Worm (Caenorhabditis elegans): ENCODE results near the gene agt-1.

The agt-1 gene

ce11 chrIV:13360144-13360543 is 9.1 kb downstream of the agt-1 start, which contains the start of gene Y62E10A.3:
Gene Y62E10A.3 (minus strand): TSS chrIV:13360244.
- TF ChIP-seq hlh-30 (tag; optimal IDR thresholded peaks at IDR 0.05; ENCODE audit: insufficient read depth) = no peak
- TF ChIP-seq ama-1 (optimal IDR thresholded peaks at IDR 0.05) = no peak
- no peak for TF ChIP-seq ceh-14 (tag; optimal IDR thresholded peaks at IDR 0.05)
- TF ChIP-seq elt-2 (tag; optimal IDR thresholded peaks at IDR 0.05) = no peak
- no peak for TF ChIP-seq ceh-31 (tag; optimal IDR thresholded peaks at IDR 0.05)
- TF ChIP-seq zip-5 (tag; optimal IDR thresholded peaks at IDR 0.05) = no peak
- no peak for TF ChIP-seq ttx-3 (tag; optimal IDR thresholded peaks at IDR 0.05)
- TF ChIP-seq npax-4 (tag; optimal IDR thresholded peaks at IDR 0.05) = no peak

ce11 chrIV:13358488-13358887 is 10.7 kb downstream of the agt-1 start, which contains the start of gene W02A2.8:
Gene W02A2.8 (minus strand): TSS chrIV:13358588.
- no peak for TF ChIP-seq ceh-48 (tag; optimal IDR thresholded peaks at IDR 0.05)
- no peak for TF ChIP-seq ceh-30 (tag; optimal IDR thresholded peaks at IDR 0.05)
- TF ChIP-seq K09A11.1 (tag; optimal IDR thresholded peaks at IDR 0.05; ENCODE audit: insufficient read depth) = no peak
- no peak for TF ChIP-seq ceh-45 (GFP tag; IDR thresholded peaks at IDR 0.05)
- no peak for TF ChIP-seq pqm-1 (tag; optimal IDR thresholded peaks at IDR 0.05)
- no peak for TF ChIP-seq mec-3 (tag; optimal IDR thresholded peaks at IDR 0.05; ENCODE audit: borderline replicate concordance)
- TF ChIP-seq ahr-1 (tag; optimal IDR thresholded peaks at IDR 0.05) = no peak
- TF ChIP-seq sox-2 (GFP tag; IDR thresholded peaks at IDR 0.05) = no peak
- TF ChIP-seq C08G9.2 (tag; optimal IDR thresholded peaks at IDR 0.05) = no peak
- no peak for TF ChIP-seq ceh-9 (tag; optimal IDR thresholded peaks at IDR 0.05)
- TF ChIP-seq unc-42 (tag; optimal IDR thresholded peaks at IDR 0.05) = no peak
- no peak for TF ChIP-seq npax-4 (tag; optimal IDR thresholded peaks at IDR 0.05)
- TF ChIP-seq eyg-1 (tag; optimal IDR thresholded peaks at IDR 0.05) = no peak
- TF ChIP-seq F13H6.1 (tag; optimal IDR thresholded peaks at IDR 0.05) = no peak
- TF ChIP-seq pros-1 (tag; optimal IDR thresholded peaks at IDR 0.05) = no peak
- TF ChIP-seq ceh-31 (tag; optimal IDR thresholded peaks at IDR 0.05) = no peak
- TF ChIP-seq madf-2 (tag; optimal IDR thresholded peaks at IDR 0.05) = no peak
- no peak for TF ChIP-seq fax-1 (tag; optimal IDR thresholded peaks at IDR 0.05)
- no peak for TF ChIP-seq hlh-15 (tag; optimal IDR thresholded peaks at IDR 0.05)

- TF ChIP-seq gmeb-2 (tag; optimal IDR thresholded peaks at IDR 0.05) (no peak), sox-4 (tag; optimal IDR thresholded peaks at IDR 0.05) (no peak), ceh-45 (GFP tag; IDR thresholded peaks at IDR 0.05) (no peak), ceh-14 (tag; optimal IDR thresholded peaks at IDR 0.05) (no peak), nfya-1 (tag; optimal IDR thresholded peaks at IDR 0.05) (no peak)
Measured at ce11 chrIV:13356005-13356404, 13.2 kb downstream of the agt-1 start.

ce11 chrIV:13354044-13354443 is 15.2 kb downstream of the agt-1 start:
- no peak for TF ChIP-seq lin-11 (tag; optimal IDR thresholded peaks at IDR 0.05)
- TF ChIP-seq ceh-31 (tag; optimal IDR thresholded peaks at IDR 0.05) = no peak
- TF ChIP-seq hlh-30 (tag; optimal IDR thresholded peaks at IDR 0.05; ENCODE audit: insufficient read depth) = no peak
- TF ChIP-seq lim-6 (tag; optimal IDR thresholded peaks at IDR 0.05) = no peak
- TF ChIP-seq pha-4 (tag; optimal IDR thresholded peaks at IDR 0.05) = no peak

- TF ChIP-seq gmeb-2 (tag; optimal IDR thresholded peaks at IDR 0.05) (no peak), unc-3 (GFP tag; conservative IDR thresholded peaks at IDR 0.05) (no peak), unc-3 (tag; optimal IDR thresholded peaks at IDR 0.05) (no peak), ceh-19 (GFP tag; optimal IDR thresholded peaks at IDR 0.05) (no peak), hlh-6 (tag; optimal IDR thresholded peaks at IDR 0.05) (no peak), pha-2 (tag; optimal IDR thresholded peaks at IDR 0.05) (no peak), ceh-22 (tag; optimal IDR thresholded peaks at IDR 0.05) (no peak), ceh-34 (tag; optimal IDR thresholded peaks at IDR 0.05) (no peak), odd-2 (tag; optimal IDR thresholded peaks at IDR 0.05) (no peak), ceh-2 (tag; optimal IDR thresholded peaks at IDR 0.05) (no peak), ceh-18 (tag; optimal IDR thresholded peaks at IDR 0.05) (no peak), pat-9 (tag; optimal IDR thresholded peaks at IDR 0.05) (no peak), unc-86 (tag; optimal IDR thresholded peaks at IDR 0.05) (no peak)
Measured at ce11 chrIV:13353143-13353773, 16.0 kb downstream of the agt-1 start, which contains the start of the genes rec-8 and mex-5. Gene rec-8 (minus strand): TSS chrIV:13353193. Gene mex-5 (plus strand): TSS chrIV:13353723.
